Fruit fly (Drosophila melanogaster) whole organism, embryonic: ENCODE data around the gene CG10970.

Experiments used
- Bgb ChIP-seq: fragments of 200-800 bp; sonication (Bioruptor generic); IDR thresholded peaks from 2 replicates; pipeline ENCODE4 v1.3.6; 2022; ENCODE audit warnings: missing biosample characterization, missing genetic modification characterization; ENCODE audit not compliant: partially characterized antibody
- CG10543 ChIP-seq: fragments of 200-800 bp; sonication (Bioruptor generic); optimal IDR thresholded peaks from 3 replicates; lab custom pipeline; 2017; ENCODE audit warnings: missing biosample characterization, mild to moderate bottlenecking, missing genetic modification characterization, moderate library complexity
- CG11560 ChIP-seq: fragments of 200-800 bp; sonication (Bioruptor generic); IDR thresholded peaks from 3 replicates; pipeline ENCODE4 v1.3.6; 2022; ENCODE audit warnings: missing biosample characterization, missing genetic modification characterization
- CG11696 ChIP-seq: fragments of 200-800 bp; sonication (Bioruptor generic); IDR thresholded peaks from 2 replicates; pipeline ENCODE4 v1.3.6; 2022; ENCODE audit warnings: missing biosample characterization, missing genetic modification characterization
- CG12155 ChIP-seq: fragments of 200-800 bp; sonication (Bioruptor generic); optimal IDR thresholded peaks from 3 replicates; lab custom pipeline; 2016; ENCODE audit warnings: missing biosample characterization, missing genetic modification characterization
- CG12236 ChIP-seq: fragments of 200-800 bp; sonication (Bioruptor generic); optimal IDR thresholded peaks from 2 replicates; lab custom pipeline; 2016; ENCODE audit warnings: missing biosample characterization, missing genetic modification characterization
- CG16813 ChIP-seq: fragments of 200-800 bp; sonication (Bioruptor generic); IDR thresholded peaks from 3 replicates; pipeline ENCODE4 v1.3.6; 2022; ENCODE audit warnings: missing biosample characterization, missing genetic modification characterization; ENCODE audit not compliant: partially characterized antibody
- CG17328 ChIP-seq: fragments of 200-800 bp; sonication (Bioruptor generic); IDR thresholded peaks from 2 replicates; pipeline ENCODE4 v1.3.6; 2022; ENCODE audit warnings: missing biosample characterization, missing genetic modification characterization
- CG17359 ChIP-seq: fragments of 200-800 bp; sonication (Bioruptor generic); optimal IDR thresholded peaks from 3 replicates; lab custom pipeline; 2018; ENCODE audit warnings: missing biosample characterization, mild to moderate bottlenecking, missing genetic modification characterization, moderate library complexity
- CG17829 ChIP-seq: fragments of 200-800 bp; optimal IDR thresholded peaks from 2 replicates; lab custom pipeline; 2019; ENCODE audit warnings: missing biosample characterization, mild to moderate bottlenecking, missing genetic modification characterization, moderate library complexity
- CG1832 ChIP-seq: fragments of 200-800 bp; sonication (Bioruptor generic); optimal IDR thresholded peaks from 2 replicates; lab custom pipeline; 2017; ENCODE audit warnings: missing biosample characterization, mild to moderate bottlenecking, missing genetic modification characterization, inconsistent platforms
- CG3065 ChIP-seq: fragments of 200-800 bp; sonication (Bioruptor generic); optimal IDR thresholded peaks from 2 replicates; lab custom pipeline; 2016; ENCODE audit warnings: missing biosample characterization, missing genetic modification characterization
- CG34224 ChIP-seq: fragments of 200-800 bp; sonication (Bioruptor generic); IDR thresholded peaks from 3 replicates; pipeline ENCODE4 v1.3.6; 2022; ENCODE audit warnings: missing biosample characterization, missing genetic modification characterization; ENCODE audit not compliant: partially characterized antibody
- CG3847 ChIP-seq: fragments of 200-800 bp; sonication (Bioruptor generic); IDR thresholded peaks from 2 replicates; pipeline ENCODE4 v1.3.6; 2022; ENCODE audit warnings: missing biosample characterization, missing genetic modification characterization
- CG4282 ChIP-seq: fragments of 200-800 bp; sonication (Bioruptor generic); optimal IDR thresholded peaks from 2 replicates; lab custom pipeline; 2016; ENCODE audit warnings: missing biosample characterization, missing genetic modification characterization
- CG6175 ChIP-seq: fragments of 200-800 bp; sonication (Bioruptor generic); IDR thresholded peaks from 3 replicates; pipeline ENCODE4 v1.3.6; 2022; ENCODE audit warnings: missing biosample characterization, missing genetic modification characterization
- CG6272 ChIP-seq: fragments of 200-800 bp; sonication (Bioruptor generic); IDR thresholded peaks from 2 replicates; pipeline ENCODE4 v1.3.6; 2022; ENCODE audit warnings: missing biosample characterization, missing genetic modification characterization
- CG6765 ChIP-seq: fragments of 200-800 bp; sonication (Bioruptor generic); optimal IDR thresholded peaks from 3 replicates; lab custom pipeline; 2017; ENCODE audit warnings: missing biosample characterization, mild to moderate bottlenecking, missing genetic modification characterization
- CG7357 ChIP-seq: fragments of 200-800 bp; sonication (Bioruptor generic); IDR thresholded peaks from 3 replicates; pipeline ENCODE4 v1.3.6; 2022; ENCODE audit warnings: missing biosample characterization, missing genetic modification characterization
- CG9727 ChIP-seq: fragments of 200-800 bp; sonication (Bioruptor generic); optimal IDR thresholded peaks from 3 replicates; lab custom pipeline; 2017; ENCODE audit warnings: missing biosample characterization, mild to moderate bottlenecking, missing genetic modification characterization
- CG9876 ChIP-seq: fragments of 200-800 bp; sonication (Bioruptor generic); optimal IDR thresholded peaks from 2 replicates; lab custom pipeline; 2016; ENCODE audit warnings: missing biosample characterization, missing genetic modification characterization
- Chrac-16 ChIP-seq: fragments of 200-800 bp; sonication (Bioruptor generic); optimal IDR thresholded peaks from 3 replicates; lab custom pipeline; 2016; ENCODE audit warnings: missing biosample characterization, missing genetic modification characterization
- E2f2 ChIP-seq: fragments of 200-800 bp; sonication (Bioruptor generic); IDR thresholded peaks from 2 replicates; pipeline ENCODE4 v1.3.6; 2022; ENCODE audit warnings: missing biosample characterization, missing genetic modification characterization
- GATAe ChIP-seq: fragments of 200-800 bp; sonication (Bioruptor generic); conservative IDR thresholded peaks from 2 replicates; pipeline ENCODE4 v1.3.6; 2022; ENCODE audit warnings: missing biosample characterization, missing genetic modification characterization
- HHEX ChIP-seq: fragments of 200-800 bp; sonication (Bioruptor generic); optimal IDR thresholded peaks from 3 replicates; lab custom pipeline; 2017; ENCODE audit warnings: missing biosample characterization, mild to moderate bottlenecking, missing genetic modification characterization, missing genetic modification reagents
- HmgZ ChIP-seq: fragments of 200-800 bp; sonication (Bioruptor generic); optimal IDR thresholded peaks from 2 replicates; lab custom pipeline; 2018; ENCODE audit warnings: missing biosample characterization, mild to moderate bottlenecking, missing genetic modification characterization
- Hr3 ChIP-seq: fragments of 200-800 bp; sonication (Bioruptor generic); optimal IDR thresholded peaks from 3 replicates; lab custom pipeline; 2016; ENCODE audit warnings: missing biosample characterization, missing genetic modification characterization
- Med ChIP-seq: fragments of 200-800 bp; sonication (Bioruptor generic); peaks from one replicate; lab custom pipeline; 2016; ENCODE audit warnings: missing biosample characterization, missing genetic modification characterization, mild to moderate bottlenecking, inconsistent platforms, moderate library complexity
- Mrtf ChIP-seq: fragments of 200-800 bp; sonication (Bioruptor generic); IDR thresholded peaks from 3 replicates; pipeline ENCODE4 v1.3.6; 2022; ENCODE audit warnings: missing biosample characterization, missing genetic modification characterization
- Ravus ChIP-seq: fragments of 200-800 bp; sonication (Bioruptor generic); IDR thresholded peaks from 2 replicates; pipeline ENCODE4 v1.3.6; 2022; ENCODE audit warnings: missing biosample characterization, missing genetic modification characterization
- ap ChIP-seq: fragments of 200-800 bp; sonication (Bioruptor generic); IDR thresholded peaks from 2 replicates; pipeline ENCODE4 v1.3.6; 2022; ENCODE audit warnings: missing biosample characterization, missing genetic modification characterization
- br ChIP-seq: fragments of >200 bp; optimal IDR thresholded peaks from 2 replicates; lab custom pipeline; 2017
- ci ChIP-seq: fragments of 200-800 bp; sonication (Bioruptor generic); IDR thresholded peaks from 3 replicates; pipeline ENCODE4 v1.3.6; 2022; ENCODE audit warnings: missing biosample characterization, missing genetic modification characterization
- da ChIP-seq: fragments of 200-800 bp; sonication (Bioruptor generic); optimal IDR thresholded peaks from 2 replicates; lab custom pipeline; 2016; ENCODE audit warnings: missing biosample characterization, missing genetic modification characterization
- en ChIP-seq: fragments of 200-800 bp; sonication (Bioruptor generic); optimal IDR thresholded peaks from 2 replicates; lab custom pipeline; 2016; ENCODE audit warnings: missing biosample characterization, missing genetic modification characterization
- gce ChIP-seq: fragments of 200-800 bp; sonication (Bioruptor generic); IDR thresholded peaks from 3 replicates; pipeline ENCODE4 v1.3.6; 2022; ENCODE audit warnings: missing biosample characterization, missing genetic modification characterization
- gcm2 ChIP-seq: fragments of 200-800 bp; sonication (Bioruptor generic); optimal IDR thresholded peaks from 2 replicates; lab custom pipeline; 2016; ENCODE audit warnings: missing biosample characterization, missing genetic modification characterization
- gsb-n ChIP-seq: fragments of 200-800 bp; sonication (Bioruptor generic); optimal IDR thresholded peaks from 3 replicates; lab custom pipeline; 2018; ENCODE audit warnings: missing biosample characterization, mild to moderate bottlenecking, missing genetic modification characterization
- hb ChIP-seq: fragments of 200-800 bp; sonication (Bioruptor generic); IDR thresholded peaks from 3 replicates; pipeline ENCODE4 v1.3.6; 2022; ENCODE audit warnings: missing biosample characterization, missing genetic modification characterization; ENCODE audit not compliant: partially characterized antibody
- jing ChIP-seq: fragments of 200-800 bp; sonication (Bioruptor generic); optimal IDR thresholded peaks from 2 replicates; lab custom pipeline; 2018; ENCODE audit warnings: missing biosample characterization, mild to moderate bottlenecking, missing genetic modification characterization
- pan ChIP-seq, 4 experiments: fragments of >200 bp in 3 of 4; fragments of 200-800 bp in 1 of 4; sonication (Bioruptor generic) in 1 of 4; optimal IDR thresholded peaks in 3 of 4; IDR thresholded peaks in 1 of 4; 2 replicates each; pipeline versions ENCODE4 v1.3.6 to Lab custom; 2017 to 2022; ENCODE audit warnings: missing biosample characterization in 2 of 4, missing genetic modification characterization in 2 of 4, mixed read lengths in 1 of 4
- run ChIP-seq: fragments of 200-800 bp; sonication (Bioruptor generic); optimal IDR thresholded peaks from 3 replicates; lab custom pipeline; 2018; ENCODE audit warnings: missing biosample characterization, mild to moderate bottlenecking, missing genetic modification characterization
- sima ChIP-seq: fragments of 200-800 bp; sonication (Bioruptor generic); optimal IDR thresholded peaks from 2 replicates; lab custom pipeline; 2016; ENCODE audit warnings: missing biosample characterization, missing genetic modification characterization
- sna ChIP-seq: fragments of 200-800 bp; sonication (Bioruptor generic); IDR thresholded peaks from 2 replicates; pipeline ENCODE4 v1.3.6; 2022; ENCODE audit warnings: missing biosample characterization, missing genetic modification characterization; ENCODE audit not compliant: partially characterized antibody
- sob ChIP-seq: fragments of 200-800 bp; sonication (Bioruptor generic); IDR thresholded peaks from 2 replicates; pipeline ENCODE4 v1.3.6; 2022; ENCODE audit warnings: missing biosample characterization, missing genetic modification characterization
- tgo ChIP-seq: fragments of 200-800 bp; sonication (Bioruptor generic); IDR thresholded peaks from 3 replicates; pipeline ENCODE4 v1.3.6; 2022; ENCODE audit warnings: missing biosample characterization, missing genetic modification characterization
- tin ChIP-seq: fragments of 200-800 bp; sonication (Bioruptor generic); optimal IDR thresholded peaks from 3 replicates; lab custom pipeline; 2016; ENCODE audit warnings: missing biosample characterization, missing genetic modification characterization
- tx ChIP-seq: fragments of 200-800 bp; sonication (Bioruptor generic); optimal IDR thresholded peaks from 2 replicates; lab custom pipeline; 2016; ENCODE audit warnings: missing biosample characterization, missing genetic modification characterization
- zf30C ChIP-seq: fragments of 200-800 bp; sonication (Bioruptor generic); optimal IDR thresholded peaks from 3 replicates; lab custom pipeline; 2018; ENCODE audit warnings: missing biosample characterization, mild to moderate bottlenecking, missing genetic modification characterization
- zfh2 ChIP-seq: fragments of 200-800 bp; sonication (Bioruptor generic); optimal IDR thresholded peaks from 2 replicates; lab custom pipeline; 2016; ENCODE audit warnings: missing biosample characterization, missing genetic modification characterization

CG10970 gene

DNA sequence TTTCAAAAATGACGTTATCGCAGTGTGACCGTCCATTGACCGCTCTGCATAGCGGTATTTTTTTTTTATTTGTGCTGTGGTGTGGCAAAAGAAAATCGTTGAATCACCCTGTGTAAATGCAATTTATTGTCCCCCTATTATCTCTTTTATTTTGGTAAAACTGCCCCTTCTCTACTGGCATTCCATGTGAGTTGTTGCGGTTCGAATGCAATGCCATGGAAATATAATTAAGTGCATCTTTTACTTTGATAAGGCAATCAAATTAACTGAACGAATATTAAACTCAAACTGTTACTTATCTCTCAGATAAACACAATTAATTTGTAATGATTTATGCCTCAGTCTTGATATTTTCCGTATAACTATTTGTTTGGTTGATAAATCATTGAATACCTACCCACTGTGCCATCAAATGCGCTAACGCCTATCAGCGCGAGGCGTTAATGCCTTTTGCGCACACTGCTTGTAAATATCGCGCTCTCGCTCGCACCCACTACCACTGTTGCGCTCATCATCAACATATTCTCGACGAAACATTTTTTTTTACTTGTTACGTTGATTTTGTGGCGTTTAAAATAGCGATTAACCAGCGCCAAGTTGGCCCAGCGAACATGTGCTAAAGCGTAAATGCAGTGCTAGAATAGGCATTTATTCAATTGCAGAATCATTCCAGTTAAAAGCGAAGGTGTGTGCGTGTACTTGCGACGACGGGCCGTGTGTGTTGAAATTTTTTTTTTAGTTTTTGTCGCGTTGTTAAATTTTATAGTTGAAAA lies 38.0 kb upstream of the CG10970 start (continued):
- peak; percentile 13 for TF ChIP-seq HHEX (GFP tag; lab: Kevin White, UChicago)
- peak; percentile 38; the same call in 1 of the 2 replicates for TF ChIP-seq sob
- TF ChIP-seq CG1832 (GFP tag; lab: Kevin White, UChicago), result peak; percentile 52
- no peak; the same call in 1 of the 2 replicates for TF ChIP-seq CG6272 (GFP tag; lab: Robert Waterston, UW)
- no peak for TF ChIP-seq ap
- TF ChIP-seq CG6765, result no peak
- TF ChIP-seq Hr3, result peak; percentile 51
- TF ChIP-seq tgo (GFP tag; lab: Robert Waterston, UW), result peak; percentile 33; the same call in 1 of the 3 replicates
- TF ChIP-seq zfh2 (GFP tag; lab: Kevin White, UChicago), result peak; percentile 49
- TF ChIP-seq Chrac-16 (GFP tag; lab: Kevin White, UChicago), result peak; percentile 53
- TF ChIP-seq sima (GFP tag; lab: Kevin White, UChicago), result no peak
- TF ChIP-seq jing (GFP tag; lab: Kevin White, UChicago), result peak; percentile 43
- TF ChIP-seq zf30C, result no peak
- TF ChIP-seq gcm2 (GFP tag; lab: Kevin White, UChicago), result peak; percentile 9
- peak; percentile 4 for TF ChIP-seq CG17359 (tag; lab: Kevin White, UChicago)
- TF ChIP-seq CG17829 (tag; lab: Kevin White, UChicago), result peak; percentile 48
- TF ChIP-seq CG7357 (GFP tag; lab: Robert Waterston, UW), result no peak
- TF ChIP-seq en, result no peak
- no peak for TF ChIP-seq Mrtf (GFP tag; lab: Robert Waterston, UW)
- TF ChIP-seq ci (GFP tag; lab: Robert Waterston, UW), result 0 out of 3 replicates have a peak, but pooled peaks have one; percentile 24
- no peak for TF ChIP-seq CG34224 (GFP tag; lab: Robert Waterston, UW)
- TF ChIP-seq CG11696 (GFP tag; lab: Robert Waterston, UW), result no peak
- TF ChIP-seq hb, result no peak
- TF ChIP-seq Med, result peak; percentile 89
- TF ChIP-seq pan (optimal IDR thresholded peaks at IDR 0.05; lab: Kevin White, UChicago), result no peak
- TF ChIP-seq pan (GFP tag; optimal IDR thresholded peaks at IDR 0.05 in 1 of 2, IDR thresholded peaks at IDR 0.05 in 1 of 2), result peak in 1 of 2 experiments; percentile 44
- TF ChIP-seq CG17328 (GFP tag; lab: Robert Waterston, UW), result no peak
- TF ChIP-seq E2f2 (GFP tag; lab: Robert Waterston, UW), result peak; percentile 29; the same call in 1 of the 2 replicates
- TF ChIP-seq CG16813 (GFP tag; lab: Robert Waterston, UW), result 0 out of 3 replicates have a peak, but pooled peaks have one; percentile 15
- TF ChIP-seq HmgZ (tag; lab: Kevin White, UChicago), result peak; percentile 36
- peak; percentile 60 for TF ChIP-seq tin (GFP tag; lab: Kevin White, UChicago)
- TF ChIP-seq Bgb (GFP tag; lab: Robert Waterston, UW), result no peak
- TF ChIP-seq CG4282, result peak; percentile 82
- TF ChIP-seq Ravus, result no peak
- no peak for TF ChIP-seq CG10543 (GFP tag; lab: Kevin White, UChicago)
- peak; percentile 40 for TF ChIP-seq CG12236
- 0 out of 2 replicates have a peak, but pooled peaks have one; percentile 15 for TF ChIP-seq sna
- no peak for TF ChIP-seq CG11560 (tag; lab: Robert Waterston, UW)
- no peak for TF ChIP-seq br
- TF ChIP-seq run (tag; lab: Kevin White, UChicago), result no peak
- no peak for TF ChIP-seq gce (GFP tag; lab: Robert Waterston, UW)
- TF ChIP-seq CG12155 (GFP tag; lab: Kevin White, UChicago), result peak; percentile 38
- peak; percentile 40 for TF ChIP-seq gsb-n (tag; lab: Kevin White, UChicago)
- peak; percentile 72 for TF ChIP-seq CG9727
- no peak for TF ChIP-seq CG3065
- peak; percentile 53 for TF ChIP-seq tx (GFP tag; lab: Kevin White, UChicago)
- TF ChIP-seq CG6175, result no peak
- no peak for TF ChIP-seq CG9876 (GFP tag; lab: Kevin White, UChicago)
- TF ChIP-seq CG3847 (GFP tag; lab: Robert Waterston, UW), result peak; percentile 22
- TF ChIP-seq GATAe (GFP tag; lab: Robert Waterston, UW), result no peak
- no peak for TF ChIP-seq da (GFP tag; lab: Kevin White, UChicago)
